Worm (Caenorhabditis elegans): ENCODE measurements around the gene C41H7.9.

Gene C41H7.9

DNA sequence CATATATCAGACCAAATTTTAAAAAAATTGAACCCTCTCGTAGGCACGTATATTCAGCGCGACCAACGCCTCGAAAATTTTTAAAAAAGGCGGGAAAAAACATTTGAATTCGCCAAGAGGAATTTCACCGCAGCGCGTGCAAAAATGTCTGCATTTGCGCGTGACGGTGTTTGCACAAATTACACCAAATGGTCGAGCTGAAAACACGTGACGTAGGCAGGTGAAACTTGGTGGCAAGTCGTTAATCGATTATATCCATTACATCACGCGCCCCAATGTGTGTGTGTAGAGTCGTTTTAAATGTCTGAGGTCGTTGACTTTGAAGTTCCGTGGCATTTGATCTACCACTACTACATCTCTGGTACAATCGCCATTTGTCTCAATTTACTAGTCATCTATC is 38.7 kb upstream of the C41H7.9 start, which contains the start of gene sri-31:
sri-31 (plus strand) TSS at position 301 of the 400 bp plus-strand sequence.
- TF ChIP-seq nhr-23 (tag; optimal IDR thresholded peaks at IDR 0.05), result no peak
- no peak for TF ChIP-seq sea-2 (GFP tag; optimal IDR thresholded peaks at IDR 0.05)
- TF ChIP-seq ceh-82 (tag; optimal IDR thresholded peaks at IDR 0.05), result no peak
- no peak for TF ChIP-seq ceh-16 (tag; optimal IDR thresholded peaks at IDR 0.05)
- TF ChIP-seq egl-27 (tag; optimal IDR thresholded peaks at IDR 0.05), result no peak
- no peak for TF ChIP-seq nhr-43 (tag; optimal IDR thresholded peaks at IDR 0.05; ENCODE audit: poor library complexity, severe bottlenecking)
- TF ChIP-seq mml-1 (tag; optimal IDR thresholded peaks at IDR 0.05), result no peak
- TF ChIP-seq nfya-1 (tag; optimal IDR thresholded peaks at IDR 0.05; ENCODE audit: insufficient read depth), result no peak
- no peak for TF ChIP-seq ZK546.5 (tag; optimal IDR thresholded peaks at IDR 0.05)
- TF ChIP-seq elt-3 (tag; optimal IDR thresholded peaks at IDR 0.05), result no peak
- TF ChIP-seq elt-1 (tag; optimal IDR thresholded peaks at IDR 0.05), result no peak
- TF ChIP-seq lin-39 (tag; optimal IDR thresholded peaks at IDR 0.05), result no peak
- no peak for TF ChIP-seq ceh-9 (tag; optimal IDR thresholded peaks at IDR 0.05)
- no peak for TF ChIP-seq pqm-1 (tag; optimal IDR thresholded peaks at IDR 0.05)

DNA sequence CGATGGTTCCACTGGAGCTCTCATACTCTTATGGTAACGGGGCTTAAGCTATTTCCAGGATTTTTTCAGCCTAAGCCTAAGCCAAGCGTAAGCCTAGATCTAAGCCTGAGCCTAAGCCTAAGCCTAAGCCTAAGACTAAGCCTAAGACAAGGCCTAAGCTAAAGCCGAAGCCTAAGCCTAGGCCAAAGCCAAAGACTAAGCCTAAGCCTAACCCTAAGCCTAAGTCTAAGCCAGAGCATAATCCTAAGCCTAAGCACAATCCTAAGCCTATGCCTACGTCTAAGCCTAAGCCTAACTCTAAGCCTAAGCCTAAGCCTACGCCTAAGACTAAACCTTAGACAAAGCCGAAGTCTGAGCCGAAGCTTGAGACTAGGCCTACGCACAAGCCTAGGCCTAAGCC is 37.0 kb upstream of the C41H7.9 start:
- TF ChIP-seq fkh-2 (tag; optimal IDR thresholded peaks at IDR 0.05) (no peak), ceh-82 (tag; optimal IDR thresholded peaks at IDR 0.05) (no peak), lsy-12 (tag; optimal IDR thresholded peaks at IDR 0.05) (no peak), pha-4 (tag; optimal IDR thresholded peaks at IDR 0.05) (no peak), nhr-77 (tag; optimal IDR thresholded peaks at IDR 0.05) (no peak), nhr-23 (tag; optimal IDR thresholded peaks at IDR 0.05) (no peak), daf-12 (tag; optimal IDR thresholded peaks at IDR 0.05) (no peak), snpc-4 (tag; optimal IDR thresholded peaks at IDR 0.05) (no peak), elt-3 (tag; optimal IDR thresholded peaks at IDR 0.05) (no peak), unc-62 (GFP tag; optimal IDR thresholded peaks at IDR 0.05) (no peak), unc-39 (tag; optimal IDR thresholded peaks at IDR 0.05) (no peak), jun-1 (tag; optimal IDR thresholded peaks at IDR 0.05) (no peak), nhr-76 (tag; optimal IDR thresholded peaks at IDR 0.05) (no peak), lin-15B (tag; optimal IDR thresholded peaks at IDR 0.05) (no peak)

DNA sequence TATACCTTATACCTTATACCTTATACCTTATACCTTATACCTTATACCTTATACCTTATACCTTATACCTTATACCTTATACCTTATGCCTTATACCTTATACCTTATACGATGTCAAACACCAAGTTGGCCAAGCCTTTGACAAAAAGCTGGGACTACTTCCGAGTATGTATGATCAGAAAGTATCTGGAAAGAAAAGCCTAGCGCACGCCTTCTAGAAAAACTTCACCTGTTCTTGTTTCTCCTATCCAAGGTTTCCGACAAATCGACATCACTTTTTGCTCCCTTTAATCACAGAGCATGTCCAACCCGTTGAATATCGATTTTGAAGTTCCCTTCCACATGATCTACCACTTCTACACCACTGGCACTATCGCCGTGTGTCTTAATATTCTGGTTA is 36.3 kb upstream of the C41H7.9 start, which contains the start of gene sri-28:
sri-28 (plus strand) TSS at position 301 of the 400 bp plus-strand sequence.
- no peak for TF ChIP-seq ceh-28 (tag; optimal IDR thresholded peaks at IDR 0.05)
- TF ChIP-seq zag-1 (tag; optimal IDR thresholded peaks at IDR 0.05), result no peak
- TF ChIP-seq sea-2 (GFP tag; optimal IDR thresholded peaks at IDR 0.05), result no peak
- no peak for TF ChIP-seq nhr-11 (tag; optimal IDR thresholded peaks at IDR 0.05)
- no peak for TF ChIP-seq hmg-11 (tag; optimal IDR thresholded peaks at IDR 0.05)
- no peak for TF ChIP-seq nhr-43 (tag; optimal IDR thresholded peaks at IDR 0.05; ENCODE audit: poor library complexity, severe bottlenecking)
- TF ChIP-seq nhr-76 (tag; optimal IDR thresholded peaks at IDR 0.05), result no peak
- TF ChIP-seq lin-15B (tag; optimal IDR thresholded peaks at IDR 0.05), result no peak
- TF ChIP-seq elt-3 (tag; optimal IDR thresholded peaks at IDR 0.05), result no peak
- TF ChIP-seq nhr-77 (tag; optimal IDR thresholded peaks at IDR 0.05), result no peak

DNA sequence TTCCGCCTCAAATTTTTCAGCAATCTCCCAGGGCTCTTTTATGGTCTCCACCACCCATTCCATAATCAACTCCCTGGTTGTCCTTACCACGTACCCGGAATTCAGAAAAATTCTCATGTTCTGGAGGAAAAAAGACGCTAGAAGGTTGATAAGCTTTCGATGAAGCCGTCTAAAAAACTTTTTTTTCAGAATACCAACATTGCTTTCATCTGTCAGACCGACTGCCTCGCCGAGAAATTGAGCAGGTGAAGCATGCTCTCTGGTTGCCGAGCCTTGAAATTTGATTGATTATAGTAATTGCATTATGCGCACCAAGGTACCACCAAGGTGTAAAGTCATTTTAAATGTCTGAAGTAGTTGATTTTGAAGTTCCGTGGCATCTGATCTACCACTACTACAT is 33.8 kb upstream of the C41H7.9 start, which contains the start of gene sri-30:
sri-30 (plus strand) TSS at position 301 of the 400 bp plus-strand sequence.
- TF ChIP-seq nhr-237 (tag; optimal IDR thresholded peaks at IDR 0.05) (no peak), sea-2 (GFP tag; optimal IDR thresholded peaks at IDR 0.05) (no peak), tbx-2 (tag; optimal IDR thresholded peaks at IDR 0.05) (no peak), nfya-1 (tag; optimal IDR thresholded peaks at IDR 0.05; ENCODE audit: insufficient read depth) (no peak), nhr-28 (tag; optimal IDR thresholded peaks at IDR 0.05) (no peak), nhr-23 (tag; optimal IDR thresholded peaks at IDR 0.05) (no peak), skn-1 (tag; optimal IDR thresholded peaks at IDR 0.05) (no peak)

ce11 chrII:3045422-3045821 is 33.4 kb upstream of the C41H7.9 start:
- no peak for TF ChIP-seq aly-2 (tag; optimal IDR thresholded peaks at IDR 0.05)
- no peak for TF ChIP-seq snpc-4 (tag; optimal IDR thresholded peaks at IDR 0.05)
- no peak for TF ChIP-seq lin-15B (tag; optimal IDR thresholded peaks at IDR 0.05)
- TF ChIP-seq fos-1 (tag; optimal IDR thresholded peaks at IDR 0.05), result no peak
- TF ChIP-seq ZK546.5 (tag; optimal IDR thresholded peaks at IDR 0.05), result no peak
- TF ChIP-seq pqm-1 (tag; optimal IDR thresholded peaks at IDR 0.05), result no peak
- no peak for TF ChIP-seq ceh-28 (tag; optimal IDR thresholded peaks at IDR 0.05)
- TF ChIP-seq ceh-82 (tag; optimal IDR thresholded peaks at IDR 0.05), result no peak
- no peak for TF ChIP-seq unc-39 (tag; optimal IDR thresholded peaks at IDR 0.05)

All from whole organism, L3 larva.